Worm (Caenorhabditis elegans) whole organism, late embryonic: ENCODE data around the gene pigb-1.

Source experiments
- ama-1 ChIP-seq: fragments of 150-350 bp; optimal IDR thresholded peaks from 2 replicates; lab custom pipeline; 2014
- ceh-2 ChIP-seq: sonication (generic microtip); optimal IDR thresholded peaks from 2 replicates; lab custom pipeline; 2016; ENCODE audit warnings: missing genotype, missing genetic modification characterization, missing compliant biosample characterization
- ceh-6 ChIP-seq: fragments of 200-800 bp; sonication (Bioruptor generic); optimal IDR thresholded peaks from 2 replicates; lab custom pipeline; 2018; ENCODE audit warnings: mild to moderate bottlenecking, missing genetic modification characterization, missing compliant biosample characterization
- dmd-4 ChIP-seq: sonication (generic microtip); optimal IDR thresholded peaks from 2 replicates; lab custom pipeline; 2016; ENCODE audit warnings: borderline replicate concordance, missing genetic modification characterization, missing compliant biosample characterization
- ets-4 ChIP-seq: sonication (generic microtip); optimal IDR thresholded peaks from 2 replicates; lab custom pipeline; 2016; ENCODE audit warnings: missing genetic modification characterization, missing compliant biosample characterization
- nfya-1 ChIP-seq: sonication (generic microtip); optimal IDR thresholded peaks from 2 replicates; lab custom pipeline; 2017; ENCODE audit warnings: missing genetic modification characterization, mild to moderate bottlenecking, missing compliant biosample characterization, antibody characterized with exemption, moderate library complexity

DNA sequence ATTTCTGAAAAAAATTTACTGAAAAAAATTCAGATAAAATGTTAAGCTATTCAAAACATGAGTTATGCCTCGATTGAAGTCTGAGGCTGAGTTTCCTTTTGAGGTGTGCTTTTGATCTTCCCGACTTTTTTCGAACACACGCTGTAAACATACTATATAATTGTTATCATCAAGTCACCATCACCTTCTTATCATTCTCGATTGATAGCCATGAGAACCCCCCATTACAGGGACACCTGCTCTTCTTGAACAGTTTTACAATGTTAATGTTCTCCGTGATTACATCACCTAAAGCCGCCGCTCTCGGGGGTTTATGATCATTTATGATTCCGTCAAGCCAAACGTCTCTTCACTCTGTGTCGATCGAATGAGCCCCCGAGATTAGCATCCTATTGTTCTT lies 8.7 kb downstream of the pigb-1 start:
- TF ChIP-seq ets-4 (no peak), dmd-4 (tag; lab: Kevin White, UChicago) (no peak), ceh-2 (tag; lab: Kevin White, UChicago) (no peak), ama-1 (lab: Kevin White, UChicago) (no peak), ceh-6 (GFP tag; lab: Kevin White, UChicago) (no peak), nfya-1 (tag; lab: Kevin White, UChicago) (no peak)
